Worm (Caenorhabditis elegans) whole organism, L1 larva: ENCODE results near the gene C07C7.1.

Experiments used
- C04F5.9 ChIP-seq: sonication (generic microtip); optimal IDR thresholded peaks from 2 replicates; lab custom pipeline; 2016; ENCODE audit warnings: missing genetic modification characterization, missing compliant biosample characterization
- Y116A8C.19 ChIP-seq: sonication (generic microtip); optimal IDR thresholded peaks from 2 replicates; lab custom pipeline; 2016; ENCODE audit warnings: missing compliant biosample characterization, missing genetic modification characterization, borderline replicate concordance
- blmp-1 ChIP-seq: fragments of 150-350 bp; optimal IDR thresholded peaks from 2 replicates; lab custom pipeline; 2014; ENCODE audit warnings: missing biosample characterization, missing genetic modification characterization
- ceh-63 ChIP-seq: fragments of 200-800 bp; sonication (Bioruptor generic); optimal IDR thresholded peaks from 2 replicates; lab custom pipeline; 2018; ENCODE audit warnings: mild to moderate bottlenecking, missing genetic modification characterization, missing compliant biosample characterization
- ceh-8 ChIP-seq: fragments of 200-800 bp; sonication (Bioruptor generic); optimal IDR thresholded peaks from 2 replicates; lab custom pipeline; 2018; ENCODE audit warnings: mild to moderate bottlenecking, missing genetic modification characterization, moderate library complexity, missing compliant biosample characterization
- ceh-82 ChIP-seq, 3 experiments: fragments of 150-350 bp in 1 of 3; sonication (generic microtip) in 2 of 3; optimal IDR thresholded peaks; 2 replicates each; lab custom pipeline; 2014 to 2017; ENCODE audit warnings: missing biosample characterization in 3 of 3, missing genetic modification characterization in 3 of 3
- ceh-90 ChIP-seq: sonication (generic microtip); optimal IDR thresholded peaks from 2 replicates; lab custom pipeline; 2016; ENCODE audit warnings: missing genetic modification characterization, missing compliant biosample characterization
- ces-1 ChIP-seq: fragments of 150-350 bp; optimal IDR thresholded peaks from 2 replicates; lab custom pipeline; 2014; ENCODE audit warnings: missing biosample characterization, missing genetic modification reagents, missing genetic modification characterization
- efl-3 ChIP-seq: fragments of 200-800 bp; sonication (Bioruptor generic); optimal IDR thresholded peaks from 2 replicates; lab custom pipeline; 2018; ENCODE audit warnings: mild to moderate bottlenecking, missing genetic modification characterization, missing compliant biosample characterization
- elt-2 ChIP-seq: sonication (generic microtip); optimal IDR thresholded peaks from 2 replicates; lab custom pipeline; 2016; ENCODE audit warnings: missing genetic modification characterization, mild to moderate bottlenecking, inconsistent platforms, missing compliant biosample characterization, missing genetic modification reagents
- ets-5 ChIP-seq: fragments of 200-800 bp; sonication (Bioruptor generic); IDR thresholded peaks from 2 replicates; pipeline ENCODE4 v1.3.6; 2022; ENCODE audit warnings: missing genetic modification characterization, missing compliant biosample characterization
- fkh-8 ChIP-seq: sonication (generic microtip); optimal IDR thresholded peaks from 2 replicates; lab custom pipeline; 2016; ENCODE audit warnings: mild to moderate bottlenecking, missing genetic modification characterization, missing compliant biosample characterization
- hlh-17 ChIP-seq: fragments of 200-800 bp; sonication (Bioruptor generic); optimal IDR thresholded peaks from 2 replicates; lab custom pipeline; 2018; ENCODE audit warnings: missing genetic modification characterization, mild to moderate bottlenecking, missing compliant biosample characterization, moderate library complexity, borderline replicate concordance
- hlh-4 ChIP-seq: sonication (generic microtip); optimal IDR thresholded peaks from 2 replicates; lab custom pipeline; 2016; ENCODE audit warnings: mild to moderate bottlenecking, missing genetic modification characterization, missing compliant biosample characterization
- lin-13 ChIP-seq: fragments of 150-350 bp; optimal IDR thresholded peaks from 2 replicates; lab custom pipeline; 2014; ENCODE audit warnings: missing biosample characterization, missing genetic modification reagents, missing genetic modification characterization
- lin-14 ChIP-seq: fragments of 200-800 bp; sonication (Bioruptor generic); optimal IDR thresholded peaks from 2 replicates; lab custom pipeline; 2018; ENCODE audit warnings: mild to moderate bottlenecking, missing genetic modification characterization, moderate library complexity, missing compliant biosample characterization
- lin-15B ChIP-seq: fragments of 150-350 bp; sonication (generic microtip); optimal IDR thresholded peaks from 3 replicates; lab custom pipeline; 2014; ENCODE audit warnings: missing biosample characterization, missing genetic modification characterization
- lin-35 ChIP-seq, 2 experiments: fragments of 150-350 bp; optimal IDR thresholded peaks; 2 replicates each; lab custom pipeline; 2014; ENCODE audit warnings: missing biosample characterization in 2 of 2, missing genetic modification characterization in 2 of 2, missing genetic modification reagents in 2 of 2
- mep-1 ChIP-seq: fragments of 150-350 bp; optimal IDR thresholded peaks from 2 replicates; lab custom pipeline; 2014; ENCODE audit warnings: missing biosample characterization, missing genetic modification characterization
- nhr-12 ChIP-seq: sonication (generic microtip); optimal IDR thresholded peaks from 2 replicates; lab custom pipeline; 2017; ENCODE audit warnings: missing biosample characterization, missing genetic modification characterization
- nhr-20 ChIP-seq: sonication (generic microtip); optimal IDR thresholded peaks from 2 replicates; lab custom pipeline; 2016; ENCODE audit warnings: mild to moderate bottlenecking, missing genetic modification characterization, missing compliant biosample characterization
- nhr-237 ChIP-seq: fragments of 150-350 bp; optimal IDR thresholded peaks from 2 replicates; lab custom pipeline; 2014; ENCODE audit warnings: missing biosample characterization, missing genetic modification characterization
- nhr-47 ChIP-seq: sonication (generic microtip); optimal IDR thresholded peaks from 2 replicates; lab custom pipeline; 2016; ENCODE audit warnings: mild to moderate bottlenecking, missing genetic modification characterization, moderate library complexity, missing compliant biosample characterization
- nhr-71 ChIP-seq: sonication (generic microtip); optimal IDR thresholded peaks from 2 replicates; lab custom pipeline; 2016; ENCODE audit warnings: mild to moderate bottlenecking, missing genetic modification characterization, moderate library complexity, missing compliant biosample characterization
- nhr-84 ChIP-seq: sonication (generic microtip); optimal IDR thresholded peaks from 2 replicates; lab custom pipeline; 2017; ENCODE audit warnings: missing biosample characterization, missing genetic modification characterization
- nhr-85 ChIP-seq: sonication (generic microtip); peaks from one replicate; lab custom pipeline; 2016; ENCODE audit warnings: missing genetic modification characterization, inconsistent platforms, missing compliant biosample characterization
- pag-3 ChIP-seq: sonication (generic microtip); optimal IDR thresholded peaks from 2 replicates; lab custom pipeline; 2017; ENCODE audit warnings: missing genetic modification characterization, mild to moderate bottlenecking, missing compliant biosample characterization, antibody characterized with exemption, borderline replicate concordance; ENCODE audit not compliant: insufficient read depth
- pax-3 ChIP-seq: fragments of 200-800 bp; sonication (Bioruptor generic); optimal IDR thresholded peaks from 2 replicates; lab custom pipeline; 2018; ENCODE audit warnings: mild to moderate bottlenecking, missing genetic modification characterization, moderate library complexity, missing compliant biosample characterization
- pqm-1 ChIP-seq: sonication (generic microtip); optimal IDR thresholded peaks from 3 replicates; lab custom pipeline; 2017; ENCODE audit warnings: missing biosample characterization, missing genetic modification characterization
- snpc-4 ChIP-seq: fragments of 150-350 bp; optimal IDR thresholded peaks from 2 replicates; lab custom pipeline; 2014; ENCODE audit warnings: missing biosample characterization, missing genetic modification characterization
- snu-23 ChIP-seq: sonication (generic microtip); optimal IDR thresholded peaks from 2 replicates; lab custom pipeline; 2016; ENCODE audit warnings: missing genetic modification characterization, missing compliant biosample characterization
- sup-37 ChIP-seq: fragments of 200-800 bp; sonication (Bioruptor generic); optimal IDR thresholded peaks from 2 replicates; lab custom pipeline; 2018; ENCODE audit warnings: mild to moderate bottlenecking, missing genetic modification characterization, missing compliant biosample characterization
- tlp-1 ChIP-seq: fragments of 150-350 bp; optimal IDR thresholded peaks from 2 replicates; lab custom pipeline; 2014; ENCODE audit warnings: missing biosample characterization, missing genetic modification characterization
- unc-30 ChIP-seq: sonication (generic microtip); optimal IDR thresholded peaks from 2 replicates; lab custom pipeline; 2017; ENCODE audit warnings: missing biosample characterization, missing genetic modification characterization
- vab-15 ChIP-seq: sonication (generic microtip); optimal IDR thresholded peaks from 2 replicates; lab custom pipeline; 2017; ENCODE audit warnings: missing genotype, mild to moderate bottlenecking, missing genetic modification characterization, missing compliant biosample characterization
- zag-1 ChIP-seq: fragments of 150-350 bp; optimal IDR thresholded peaks from 2 replicates; lab custom pipeline; 2014; ENCODE audit warnings: missing biosample characterization, missing genetic modification characterization
- ztf-11 ChIP-seq, 2 experiments: sonication (generic microtip); optimal IDR thresholded peaks; 2 replicates each; lab custom pipeline; 2016 to 2017; ENCODE audit warnings: missing genetic modification characterization in 2 of 2, missing biosample characterization in 1 of 2, missing compliant biosample characterization in 1 of 2

The C07C7.1 gene

ce11 chrIV:9198136-9198535 is 13.5 kb downstream of the C07C7.1 start (continued):
- TF ChIP-seq ceh-90 (tag; lab: Kevin White, UChicago) (no peak), ceh-82 (tag; optimal IDR thresholded peaks at IDR 0.05; lab: Kevin White, UChicago) (no peak), fkh-8 (tag; lab: Kevin White, UChicago) (no peak), lin-14 (GFP tag; lab: Kevin White, UChicago) (peak; percentile 85), efl-3 (GFP tag; lab: Kevin White, UChicago) (no peak), elt-2 (peak; percentile 77), nhr-47 (tag; lab: Kevin White, UChicago) (peak; percentile 55), nhr-71 (peak; percentile 90), sup-37 (no peak), pqm-1 (tag; lab: Kevin White, UChicago) (no peak), pax-3 (no peak), ceh-63 (GFP tag; lab: Kevin White, UChicago) (no peak), lin-13 (GFP tag; lab: Kevin White, UChicago) (peak; percentile 13), ceh-8 (no peak), nhr-20 (tag; lab: Kevin White, UChicago) (peak; percentile 92), unc-30 (tag; lab: Kevin White, UChicago) (no peak), pag-3 (tag; lab: Kevin White, UChicago) (no peak), mep-1 (tag; lab: Kevin White, UChicago) (peak; percentile 72), hlh-17 (GFP tag; lab: Kevin White, UChicago) (no peak), hlh-4 (tag; lab: Kevin White, UChicago) (no peak), nhr-237 (tag; lab: Kevin White, UChicago) (no peak), tlp-1 (no peak), snu-23 (GFP tag; lab: Kevin White, UChicago) (peak; percentile 88), ztf-11 (tag; optimal IDR thresholded peaks at IDR 0.05; lab: Kevin White, UChicago) (no peak), blmp-1 (peak; percentile 93), ets-5 (GFP tag; lab: Robert Waterston, UW) (no peak), Y116A8C.19 (tag; lab: Kevin White, UChicago) (no peak), ces-1 (GFP tag; lab: Kevin White, UChicago) (no peak), nhr-84 (tag; lab: Kevin White, UChicago) (no peak), C04F5.9 (no peak), nhr-85 (tag; lab: Kevin White, UChicago) (peak; percentile 97), snpc-4 (tag; lab: Kevin White, UChicago) (no peak), lin-15B (no peak), vab-15 (tag; lab: Kevin White, UChicago) (no peak)

ce11 chrIV:9199148-9199938 is 14.7 kb downstream of the C07C7.1 start:
- no peak for TF ChIP-seq nhr-12 (tag; lab: Kevin White, UChicago)
- no peak for TF ChIP-seq ces-1 (GFP tag; lab: Kevin White, UChicago)
- TF ChIP-seq sup-37 = no peak
- no peak for TF ChIP-seq lin-35 (GFP tag; optimal IDR thresholded peaks at IDR 0.05; lab: Kevin White, UChicago)
- TF ChIP-seq fkh-8 (tag; lab: Kevin White, UChicago) = no peak

ce11 chrIV:9199939-9200202 is 15.2 kb downstream of the C07C7.1 start, which contains the start of gene wnk-1:
Gene wnk-1 (plus strand): TSS chrIV:9200103.
- no peak for TF ChIP-seq fkh-8 (tag; lab: Kevin White, UChicago)
- TF ChIP-seq hlh-17 (GFP tag; lab: Kevin White, UChicago) = no peak
- no peak for TF ChIP-seq zag-1
- no peak for TF ChIP-seq ceh-90 (tag; lab: Kevin White, UChicago)
- TF ChIP-seq, all 84 proteins: peak for 0
